Fruit fly (Drosophila melanogaster) whole organism, wandering third instar larva: ENCODE data around the gene CG33258.

Source experiments
- Abd-B ChIP-seq: fragments of >200 bp; optimal IDR thresholded peaks from 2 replicates; lab custom pipeline; 2017; ENCODE audit warnings: missing biosample characterization, missing genetic modification characterization
- CG32264 ChIP-seq: fragments of 200-800 bp; sonication (Bioruptor generic); optimal IDR thresholded peaks from 2 replicates; lab custom pipeline; 2016; ENCODE audit warnings: missing biosample characterization, missing genetic modification characterization
- CG9705 ChIP-seq: fragments of 200-800 bp; sonication (Bioruptor generic); optimal IDR thresholded peaks from 2 replicates; lab custom pipeline; 2018; ENCODE audit warnings: missing biosample characterization, mild to moderate bottlenecking, missing genetic modification characterization
- CrebA ChIP-seq: fragments of 200-800 bp; sonication (Bioruptor generic); optimal IDR thresholded peaks from 2 replicates; lab custom pipeline; 2016; ENCODE audit warnings: missing biosample characterization, mild to moderate bottlenecking, missing genetic modification characterization, borderline replicate concordance
- Dfd ChIP-seq: fragments of >200 bp; optimal IDR thresholded peaks from 2 replicates; lab custom pipeline; 2017; ENCODE audit warnings: missing biosample characterization, missing genetic modification characterization
- Dif ChIP-seq: fragments of 200-275, 200-300 bp; sonication (Bioruptor generic); optimal IDR thresholded peaks from 2 replicates; lab custom pipeline; 2018; ENCODE audit warnings: missing biosample characterization, missing genetic modification characterization; ENCODE audit not compliant: partially characterized antibody
- GATAd ChIP-seq: sonication (Bioruptor generic); optimal IDR thresholded peaks from 2 replicates; lab custom pipeline; 2016; ENCODE audit warnings: missing biosample characterization, missing genetic modification characterization
- HLH106 ChIP-seq: fragments of 200-800 bp; optimal IDR thresholded peaks from 3 replicates; lab custom pipeline; 2019; ENCODE audit warnings: missing biosample characterization, mild to moderate bottlenecking, missing genetic modification characterization, moderate library complexity
- Hnf4 ChIP-seq: fragments of 200-800 bp; sonication (Bioruptor generic); optimal IDR thresholded peaks from 2 replicates; lab custom pipeline; 2016; ENCODE audit warnings: missing biosample characterization, mild to moderate bottlenecking, missing genetic modification characterization
- Hr78 ChIP-seq: fragments of >200 bp; optimal IDR thresholded peaks from 2 replicates; lab custom pipeline; 2017; ENCODE audit warnings: missing biosample characterization, missing genetic modification characterization
- Jra ChIP-seq: sonication (Bioruptor generic); optimal IDR thresholded peaks from 2 replicates; lab custom pipeline; 2016; ENCODE audit warnings: missing biosample characterization, missing genetic modification characterization
- Myc ChIP-seq: fragments of >200 bp; optimal IDR thresholded peaks from 2 replicates; lab custom pipeline; 2017
- N ChIP-seq: fragments of >200 bp; optimal IDR thresholded peaks from 2 replicates; lab custom pipeline; 2018; ENCODE audit warnings: missing biosample characterization, missing external identifiers, missing genetic modification characterization
- OdsH ChIP-seq: fragments of 200-800 bp; sonication (Bioruptor generic); optimal IDR thresholded peaks from 2 replicates; lab custom pipeline; 2016; ENCODE audit warnings: missing biosample characterization, mild to moderate bottlenecking, missing genetic modification characterization
- Rel ChIP-seq, 2 experiments: fragments of 200-800 bp; sonication (Bioruptor generic) in 1 of 2; optimal IDR thresholded peaks; 2 replicates in 1 of 2; 3 replicates in 1 of 2; lab custom pipeline; 2016 to 2019; ENCODE audit warnings: mild to moderate bottlenecking in 2 of 2, missing biosample characterization in 2 of 2, missing genetic modification characterization in 2 of 2, moderate library complexity in 1 of 2
- Sp1 ChIP-seq: fragments of 200-800 bp; sonication (Bioruptor generic); optimal IDR thresholded peaks from 3 replicates; lab custom pipeline; 2019; ENCODE audit warnings: missing biosample characterization, mild to moderate bottlenecking, missing genetic modification characterization, moderate library complexity
- Vsx2 ChIP-seq: fragments of 200-300, 225-300 bp; sonication (Bioruptor generic); optimal IDR thresholded peaks from 2 replicates; lab custom pipeline; 2018; ENCODE audit warnings: missing biosample characterization, missing genetic modification characterization; ENCODE audit not compliant: partially characterized antibody
- br ChIP-seq: fragments of 200-800 bp; sonication (Bioruptor generic); optimal IDR thresholded peaks from 2 replicates; lab custom pipeline; 2016; ENCODE audit warnings: missing biosample characterization, missing genetic modification characterization
- brk ChIP-seq: fragments of 200-800 bp; sonication (Bioruptor generic); optimal IDR thresholded peaks from 2 replicates; lab custom pipeline; 2016; ENCODE audit warnings: missing biosample characterization, mild to moderate bottlenecking, missing genetic modification characterization
- dl ChIP-seq, 2 experiments: fragments of 175-275, 200-275 bp in 1 of 2; fragments of 200-275 bp in 1 of 2; sonication (Bioruptor generic); optimal IDR thresholded peaks; lab custom pipeline; 2018; ENCODE audit warnings: mild to moderate bottlenecking in 2 of 2, missing biosample characterization in 2 of 2, missing genetic modification characterization in 2 of 2, moderate library complexity in 2 of 2; ENCODE audit not compliant: partially characterized antibody in 2 of 2, insufficient read depth in 1 of 2
- dmrt93B ChIP-seq: fragments of 200-800 bp; sonication (Bioruptor generic); optimal IDR thresholded peaks from 2 replicates; lab custom pipeline; 2018; ENCODE audit warnings: missing biosample characterization, mild to moderate bottlenecking, missing genetic modification characterization
- dsf ChIP-seq: sonication (Bioruptor generic); optimal IDR thresholded peaks from 2 replicates; lab custom pipeline; 2016; ENCODE audit warnings: missing biosample characterization, missing genetic modification characterization, borderline replicate concordance
- ey ChIP-seq: fragments of 200-800 bp; sonication (Bioruptor generic); optimal IDR thresholded peaks from 2 replicates; lab custom pipeline; 2016; ENCODE audit warnings: missing biosample characterization, missing genetic modification characterization
- foxo ChIP-seq, 2 experiments: fragments of 200-800 bp; sonication (Bioruptor generic); optimal IDR thresholded peaks; 2 replicates in 1 of 2; 3 replicates in 1 of 2; lab custom pipeline; 2016 to 2017; ENCODE audit warnings: missing biosample characterization in 2 of 2, missing genetic modification characterization in 2 of 2
- fru ChIP-seq: fragments of 200-800 bp; sonication (Bioruptor generic); optimal IDR thresholded peaks from 3 replicates; lab custom pipeline; 2016; ENCODE audit warnings: missing biosample characterization, mild to moderate bottlenecking, missing genetic modification characterization
- h ChIP-seq: fragments of 200-800 bp; sonication (Bioruptor generic); optimal IDR thresholded peaks from 3 replicates; lab custom pipeline; 2016; ENCODE audit warnings: missing biosample characterization, mild to moderate bottlenecking, missing genetic modification characterization
- jim ChIP-seq: fragments of 175-275, 200-325 bp; sonication (Bioruptor generic); optimal IDR thresholded peaks from 2 replicates; lab custom pipeline; 2016; ENCODE audit warnings: missing biosample characterization, mild to moderate bottlenecking, missing genetic modification characterization
- lola ChIP-seq: fragments of >200 bp; optimal IDR thresholded peaks from 2 replicates; lab custom pipeline; 2017; ENCODE audit warnings: missing biosample characterization, missing genetic modification characterization
- pan ChIP-seq: fragments of >200 bp; optimal IDR thresholded peaks from 2 replicates; lab custom pipeline; 2017
- psq ChIP-seq: fragments of 200-800 bp; sonication (Bioruptor generic); optimal IDR thresholded peaks from 3 replicates; lab custom pipeline; 2017; ENCODE audit warnings: missing biosample characterization, mild to moderate bottlenecking, missing genetic modification characterization, moderate library complexity
- rgr ChIP-seq: fragments of 200-800 bp; sonication (Bioruptor generic); optimal IDR thresholded peaks from 3 replicates; lab custom pipeline; 2016; ENCODE audit warnings: missing biosample characterization, mild to moderate bottlenecking, missing genetic modification characterization
- sage ChIP-seq: fragments of 200-800 bp; sonication (Bioruptor generic); optimal IDR thresholded peaks from 2 replicates; lab custom pipeline; 2016; ENCODE audit warnings: missing biosample characterization, mild to moderate bottlenecking, missing genetic modification characterization
- sv ChIP-seq: fragments of 200-800 bp; sonication (Bioruptor generic); optimal IDR thresholded peaks from 3 replicates; lab custom pipeline; 2016; ENCODE audit warnings: missing biosample characterization, missing genetic modification characterization
- tai ChIP-seq: sonication (Bioruptor generic); optimal IDR thresholded peaks from 2 replicates; lab custom pipeline; 2016; ENCODE audit warnings: missing biosample characterization, missing genetic modification characterization
- usp ChIP-seq: fragments of >200 bp; optimal IDR thresholded peaks from 2 replicates; lab custom pipeline; 2017; ENCODE audit warnings: missing biosample characterization, missing genetic modification characterization
- woc ChIP-seq: sonication (Bioruptor generic); optimal IDR thresholded peaks from 2 replicates; lab custom pipeline; 2016; ENCODE audit warnings: missing biosample characterization, mild to moderate bottlenecking, missing genetic modification characterization

CG33258 gene

DNA sequence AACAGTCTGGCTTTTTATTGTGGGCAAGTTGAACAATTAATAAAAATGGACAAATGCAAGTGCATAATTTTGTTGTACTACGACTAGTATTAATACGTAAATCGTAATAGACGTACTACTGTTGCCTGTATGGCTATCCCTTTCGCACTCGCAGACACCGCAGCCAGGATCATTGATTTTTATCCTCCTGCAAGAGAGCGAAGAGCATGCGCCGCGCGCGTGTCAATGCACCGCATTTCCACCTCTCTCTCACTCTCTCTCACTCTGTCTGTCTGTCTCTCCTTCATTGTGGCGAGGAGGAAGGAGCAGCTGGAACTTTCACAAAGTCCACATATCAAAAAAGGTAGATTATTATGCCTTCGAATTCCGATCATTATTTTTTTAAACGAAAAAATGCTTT, 35.2 kb upstream of the CG33258 start:
- TF ChIP-seq dl (GFP tag; optimal IDR thresholded peaks at IDR 0.05; lab: Kevin White, UChicago; ENCODE audit: insufficient read depth in 1 of 2, partially characterized antibody in 2 of 2) (peak in 1 of 2 experiments; percentile 32), Dif (peak; percentile 74), Myc (lab: Kevin White, UChicago) (no peak), pan (lab: Kevin White, UChicago) (no peak), sv (no peak), HLH106 (tag; lab: Kevin White, UChicago) (no peak), Dfd (GFP tag; lab: Kevin White, UChicago) (no peak), Jra (GFP tag; lab: Kevin White, UChicago) (no peak), brk (no peak)

DNA sequence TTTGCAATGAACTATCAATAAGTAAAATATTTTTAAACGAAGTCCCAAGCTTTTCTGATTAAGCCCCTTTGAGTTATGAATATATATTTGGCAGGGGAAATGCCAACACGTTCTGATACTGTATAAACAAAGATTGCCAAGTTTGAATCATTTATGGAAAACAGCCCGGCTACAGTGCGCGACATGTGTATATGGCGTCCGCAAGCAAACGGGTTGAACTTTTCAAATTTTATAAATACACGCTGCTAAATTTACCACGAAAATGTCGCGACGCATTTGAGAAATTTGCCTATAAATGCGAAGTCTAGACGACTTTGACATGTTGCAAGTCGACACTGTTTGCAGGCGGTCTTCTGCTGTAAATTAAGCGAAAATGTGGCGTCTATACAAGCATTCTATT, 34.3 kb upstream of the CG33258 start:
- TF ChIP-seq OdsH (GFP tag; lab: Kevin White, UChicago) (peak; percentile 42), fru (GFP tag; lab: Kevin White, UChicago) (peak; percentile 61), sage (GFP tag; lab: Kevin White, UChicago) (no peak), brk (no peak), Abd-B (GFP tag; lab: Kevin White, UChicago) (no peak), tai (GFP tag; lab: Kevin White, UChicago) (no peak), psq (peak; percentile 60), foxo (GFP tag; optimal IDR thresholded peaks at IDR 0.05; lab: Kevin White, UChicago) (peak in 1 of 2 experiments; percentile 75), sv (no peak), h (GFP tag; lab: Kevin White, UChicago) (peak; percentile 75), CrebA (GFP tag; lab: Kevin White, UChicago) (no peak), HLH106 (tag; lab: Kevin White, UChicago) (peak; percentile 67), Rel (GFP tag; optimal IDR thresholded peaks at IDR 0.05; lab: Kevin White, UChicago) (no peak), Rel (tag; optimal IDR thresholded peaks at IDR 0.05; lab: Kevin White, UChicago) (peak; percentile 22), Vsx2 (GFP tag; lab: Kevin White, UChicago) (no peak), woc (GFP tag; lab: Kevin White, UChicago) (peak; percentile 16), br (GFP tag; lab: Kevin White, UChicago) (peak; percentile 74), lola (no peak), Jra (GFP tag; lab: Kevin White, UChicago) (no peak), Sp1 (GFP tag; lab: Kevin White, UChicago) (peak; percentile 60), CG9705 (GFP tag; lab: Kevin White, UChicago) (peak; percentile 41), ey (GFP tag; lab: Kevin White, UChicago) (peak; percentile 67), Dif (no peak), dsf (GFP tag; lab: Kevin White, UChicago) (no peak), N (GFP tag; lab: Kevin White, UChicago) (no peak), rgr (GFP tag; lab: Kevin White, UChicago) (peak; percentile 62), jim (GFP tag; lab: Kevin White, UChicago) (no peak), pan (lab: Kevin White, UChicago) (no peak), Dfd (GFP tag; lab: Kevin White, UChicago) (no peak), CG32264 (GFP tag; lab: Kevin White, UChicago) (peak; percentile 44), Hr78 (GFP tag; lab: Kevin White, UChicago) (no peak), dmrt93B (GFP tag; lab: Kevin White, UChicago) (peak; percentile 13), Hnf4 (GFP tag; lab: Kevin White, UChicago) (peak; percentile 54)

DNA sequence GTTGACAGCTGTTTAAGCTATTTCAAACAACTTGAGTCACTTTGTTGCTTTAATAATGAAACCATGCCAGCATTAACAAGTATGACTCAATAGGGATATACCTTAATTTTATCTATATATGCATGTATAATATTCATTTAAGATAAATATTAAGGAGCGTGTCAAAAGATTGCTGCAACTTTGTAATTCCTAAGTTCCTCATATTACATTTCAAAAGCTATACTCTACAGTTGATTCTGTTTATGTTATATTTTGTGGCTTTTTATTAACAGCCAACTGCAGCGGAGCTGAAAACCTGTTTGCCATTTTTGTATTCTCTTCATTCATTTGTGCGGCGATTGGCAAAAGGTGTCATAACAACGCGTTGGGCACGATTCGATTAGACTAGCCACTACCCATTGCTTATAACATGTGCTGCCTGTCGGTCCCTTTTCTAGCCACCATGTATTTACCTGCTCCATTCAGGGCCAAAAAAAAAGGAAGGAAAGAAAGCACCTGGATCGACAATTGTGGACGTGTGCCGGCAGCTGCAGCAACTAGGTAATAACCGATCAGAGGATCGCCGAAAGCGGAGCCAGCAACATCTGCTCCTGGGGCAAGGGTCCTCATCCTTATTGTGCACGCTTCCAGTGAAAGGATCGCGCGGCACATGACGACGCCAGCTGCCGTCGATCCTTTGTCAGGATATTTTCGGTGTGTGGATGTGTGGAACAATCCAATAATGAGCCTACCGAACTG, 33.5 kb upstream of the CG33258 start:
- TF ChIP-seq Myc (lab: Kevin White, UChicago) (no peak), GATAd (GFP tag; lab: Kevin White, UChicago) (no peak), br (GFP tag; lab: Kevin White, UChicago) (no peak), sv (no peak), h (GFP tag; lab: Kevin White, UChicago) (no peak), sage (GFP tag; lab: Kevin White, UChicago) (peak; percentile 3), rgr (GFP tag; lab: Kevin White, UChicago) (peak; percentile 15), N (GFP tag; lab: Kevin White, UChicago) (no peak), HLH106 (tag; lab: Kevin White, UChicago) (no peak), CG32264 (GFP tag; lab: Kevin White, UChicago) (no peak), pan (lab: Kevin White, UChicago) (no peak), fru (GFP tag; lab: Kevin White, UChicago) (no peak), Dif (no peak), usp (no peak), Rel (GFP tag; optimal IDR thresholded peaks at IDR 0.05; lab: Kevin White, UChicago) (no peak), Rel (tag; optimal IDR thresholded peaks at IDR 0.05; lab: Kevin White, UChicago) (no peak), Hnf4 (GFP tag; lab: Kevin White, UChicago) (no peak), Dfd (GFP tag; lab: Kevin White, UChicago) (no peak), jim (GFP tag; lab: Kevin White, UChicago) (no peak), brk (no peak), foxo (GFP tag; optimal IDR thresholded peaks at IDR 0.05; lab: Kevin White, UChicago) (no peak), ey (GFP tag; lab: Kevin White, UChicago) (no peak), dmrt93B (GFP tag; lab: Kevin White, UChicago) (no peak), woc (GFP tag; lab: Kevin White, UChicago) (peak; percentile 1), lola (no peak), Jra (GFP tag; lab: Kevin White, UChicago) (no peak), dl (GFP tag; optimal IDR thresholded peaks at IDR 0.05; lab: Kevin White, UChicago; ENCODE audit: insufficient read depth in 1 of 2, partially characterized antibody in 2 of 2) (peak in 1 of 2 experiments; percentile 14), psq (no peak), CG9705 (GFP tag; lab: Kevin White, UChicago) (no peak), Abd-B (GFP tag; lab: Kevin White, UChicago) (no peak), dsf (GFP tag; lab: Kevin White, UChicago) (no peak)
